Worm (Caenorhabditis elegans): ENCODE results near the gene chca-1.

chca-1 gene

DNA sequence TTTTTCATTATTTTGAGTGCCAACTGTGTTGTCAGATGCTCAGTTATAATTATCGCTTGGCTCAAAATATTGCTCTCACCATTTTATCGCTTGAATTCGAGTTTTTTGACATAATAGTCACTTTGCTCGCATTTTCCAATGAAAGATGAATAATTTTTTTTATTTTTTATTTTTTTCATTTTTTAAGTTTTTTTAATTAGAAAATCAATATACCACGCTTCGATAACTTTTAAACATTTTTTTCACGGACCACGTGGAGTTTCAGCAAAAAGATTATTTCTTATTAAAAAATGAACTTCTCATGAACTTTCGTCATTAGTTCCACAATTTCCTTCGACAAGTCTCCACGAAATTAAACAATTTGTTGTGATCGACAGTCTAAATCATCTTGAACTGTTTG, 36.5 kb upstream of the chca-1 start, which contains the start of gene elt-1:
TSS of gene elt-1 (plus strand) at position 301 of the 400 bp plus-strand sequence.
- TF ChIP-seq ham-2 (GFP tag; optimal IDR thresholded peaks at IDR 0.05), result no peak
- TF ChIP-seq flh-1 (GFP tag; optimal IDR thresholded peaks at IDR 0.05), result no peak
- TF ChIP-seq nhr-28 (tag; optimal IDR thresholded peaks at IDR 0.05), result no peak
- no peak for TF ChIP-seq nhr-76 (tag; optimal IDR thresholded peaks at IDR 0.05)
- TF ChIP-seq lsy-2 (tag; optimal IDR thresholded peaks at IDR 0.05), result no peak
- no peak for TF ChIP-seq elt-1 (tag; optimal IDR thresholded peaks at IDR 0.05; ENCODE audit: borderline replicate concordance, insufficient read depth)
- TF ChIP-seq lin-13 (tag; optimal IDR thresholded peaks at IDR 0.05), result no peak
- TF ChIP-seq ceh-39 (tag; optimal IDR thresholded peaks at IDR 0.05), result no peak
- no peak for TF ChIP-seq mep-1 (tag; optimal IDR thresholded peaks at IDR 0.05)
- TF ChIP-seq nhr-12 (tag; optimal IDR thresholded peaks at IDR 0.05), result no peak
- TF ChIP-seq sem-2 (GFP tag; optimal IDR thresholded peaks at IDR 0.05), result no peak
- TF ChIP-seq unc-120 (tag; optimal IDR thresholded peaks at IDR 0.05; ENCODE audit: poor library complexity, severe bottlenecking), result no peak
- TF ChIP-seq cnd-1 (tag; optimal IDR thresholded peaks at IDR 0.05), result no peak
- TF ChIP-seq zip-8 (tag; optimal IDR thresholded peaks at IDR 0.05), result no peak
- TF ChIP-seq blmp-1 (tag; optimal IDR thresholded peaks at IDR 0.05), result no peak
- TF ChIP-seq mls-2 (tag; optimal IDR thresholded peaks at IDR 0.05), result no peak
- TF ChIP-seq nhr-2 (tag; optimal IDR thresholded peaks at IDR 0.05), result no peak
- TF ChIP-seq pha-4 (tag; optimal IDR thresholded peaks at IDR 0.05), result no peak

DNA sequence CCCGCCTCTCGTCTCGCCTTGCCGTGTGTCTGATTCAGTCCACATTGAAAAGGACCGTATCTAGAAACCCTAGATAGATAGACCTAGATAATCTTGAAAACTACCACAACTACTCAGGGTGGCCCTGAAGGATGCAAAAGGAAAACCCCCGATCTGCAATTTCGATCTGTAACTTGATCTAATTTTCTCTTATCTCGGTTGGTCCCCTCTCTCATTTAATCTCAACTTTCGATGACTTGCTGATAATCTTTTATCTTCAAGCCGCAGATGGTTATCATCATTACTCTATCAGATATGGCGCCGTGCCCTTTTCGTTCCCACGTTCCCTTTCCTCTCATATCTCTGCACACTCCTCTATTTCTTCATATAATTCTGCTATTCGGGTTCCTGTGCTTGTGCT, 35.7 kb upstream of the chca-1 start:
- TF ChIP-seq ham-2 (GFP tag; optimal IDR thresholded peaks at IDR 0.05), result peak; percentile 56
- no peak for TF ChIP-seq pha-4 (tag; optimal IDR thresholded peaks at IDR 0.05)
- TF ChIP-seq elt-1 (tag; optimal IDR thresholded peaks at IDR 0.05; ENCODE audit: borderline replicate concordance, insufficient read depth), result peak; percentile 100
- no peak for TF ChIP-seq nhr-28 (tag; optimal IDR thresholded peaks at IDR 0.05)
- no peak for TF ChIP-seq bed-3 (GFP tag; optimal IDR thresholded peaks at IDR 0.05)

DNA sequence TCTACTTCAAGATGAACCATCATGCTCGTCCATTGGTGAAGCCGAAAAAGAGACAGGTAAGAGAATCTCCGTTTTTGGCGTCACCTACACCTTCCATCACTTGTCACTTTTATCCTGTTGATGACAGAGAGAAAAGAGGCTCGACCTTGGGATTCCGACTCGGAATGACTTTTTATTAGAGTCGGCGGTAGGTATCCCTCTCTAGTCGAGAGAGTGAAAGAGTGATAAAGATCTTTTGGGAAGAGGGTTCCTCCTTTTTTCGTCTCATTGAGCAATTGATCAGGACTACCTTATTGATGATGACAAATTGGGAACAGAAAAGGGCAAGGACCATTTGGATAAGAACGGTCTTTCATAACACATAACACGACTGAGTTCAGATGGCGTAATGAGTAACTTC, 33.8 kb upstream of the chca-1 start:
- TF ChIP-seq unc-62 (GFP tag; optimal IDR thresholded peaks at IDR 0.05) (peak; percentile 52), ceh-83 (GFP tag; optimal IDR thresholded peaks at IDR 0.05) (no peak), nhr-2 (tag; optimal IDR thresholded peaks at IDR 0.05) (peak; percentile 18), ham-2 (GFP tag; optimal IDR thresholded peaks at IDR 0.05) (no peak), elt-1 (tag; optimal IDR thresholded peaks at IDR 0.05; ENCODE audit: borderline replicate concordance, insufficient read depth) (peak; percentile 98)

DNA sequence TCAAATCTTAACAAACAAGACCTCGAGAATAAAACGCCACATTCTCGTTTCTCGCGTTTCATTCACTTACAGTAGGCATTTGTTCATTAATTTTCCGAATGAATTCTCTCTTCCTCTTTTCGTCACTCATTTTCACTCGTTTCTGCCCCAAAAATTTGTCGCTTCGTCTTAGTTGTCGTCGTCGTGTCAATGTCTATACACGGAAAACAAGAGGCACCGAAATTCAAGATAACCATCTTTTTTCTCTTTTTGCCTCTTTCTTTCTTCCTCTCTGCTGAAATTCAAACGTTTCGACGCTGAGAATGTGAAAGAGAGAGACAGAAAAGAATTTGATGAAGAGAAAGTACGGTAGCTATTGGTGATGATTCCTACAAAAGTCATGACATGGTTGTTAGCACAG, 33.2 kb upstream of the chca-1 start:
- TF ChIP-seq nhr-76 (tag; optimal IDR thresholded peaks at IDR 0.05) (no peak), elt-1 (tag; optimal IDR thresholded peaks at IDR 0.05; ENCODE audit: borderline replicate concordance, insufficient read depth) (peak; percentile 89)

DNA sequence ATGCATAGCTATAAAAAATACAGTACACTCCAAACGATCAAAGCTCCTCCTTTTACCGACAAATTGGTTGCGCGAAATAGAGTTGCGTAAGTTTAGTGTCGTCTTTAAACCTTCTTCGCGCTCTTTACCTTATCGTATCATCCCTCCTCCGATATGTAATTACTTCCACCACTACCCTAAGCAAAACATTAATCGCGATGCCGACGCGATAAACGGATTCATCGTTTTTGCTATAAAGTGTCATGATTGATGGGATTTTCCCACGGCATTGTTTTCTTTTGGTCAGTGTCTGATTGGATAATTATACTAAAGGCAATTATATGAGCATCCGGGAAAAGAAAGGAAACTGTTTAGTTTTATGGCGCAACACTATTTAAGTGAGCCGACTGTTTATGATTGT, 32.4 kb upstream of the chca-1 start:
- peak; percentile 27 for TF ChIP-seq nhr-2 (tag; optimal IDR thresholded peaks at IDR 0.05)
- TF ChIP-seq unc-62 (GFP tag; optimal IDR thresholded peaks at IDR 0.05), result peak; percentile 9
- TF ChIP-seq ceh-43 (GFP tag; optimal IDR thresholded peaks at IDR 0.05), result peak; percentile 30
- TF ChIP-seq mep-1 (tag; optimal IDR thresholded peaks at IDR 0.05), result no peak
- no peak for TF ChIP-seq sem-2 (GFP tag; optimal IDR thresholded peaks at IDR 0.05)
- no peak for TF ChIP-seq ceh-83 (GFP tag; optimal IDR thresholded peaks at IDR 0.05)
- no peak for TF ChIP-seq snpc-4 (tag; optimal IDR thresholded peaks at IDR 0.05)
- TF ChIP-seq elt-1 (tag; optimal IDR thresholded peaks at IDR 0.05; ENCODE audit: borderline replicate concordance, insufficient read depth), result peak; percentile 99
- no peak for TF ChIP-seq bed-3 (GFP tag; optimal IDR thresholded peaks at IDR 0.05)
- no peak for TF ChIP-seq ztf-11 (tag; optimal IDR thresholded peaks at IDR 0.05)
- no peak for TF ChIP-seq hlh-1 (tag; optimal IDR thresholded peaks at IDR 0.05)
- TF ChIP-seq ham-2 (GFP tag; optimal IDR thresholded peaks at IDR 0.05), result no peak

DNA sequence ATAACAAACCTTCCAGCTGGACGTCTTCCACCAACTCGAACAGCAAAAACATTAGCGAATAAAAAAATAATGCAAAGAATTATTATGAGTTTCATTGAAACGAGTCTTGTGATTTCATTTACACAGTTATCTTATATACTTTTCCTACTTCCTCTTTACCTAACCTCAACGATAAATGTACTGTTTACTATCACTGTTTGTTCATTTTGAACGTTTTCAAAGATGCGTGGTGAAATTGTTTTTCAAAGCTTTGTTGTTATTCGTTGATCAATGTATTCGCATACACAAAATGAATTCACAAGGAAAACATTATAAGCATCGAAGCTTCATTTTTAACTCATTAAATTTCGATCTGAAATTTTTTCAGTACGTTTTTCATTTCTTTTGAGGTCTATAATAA, 28.9 kb upstream of the chca-1 start, which contains the start of gene W09C2.7:
TSS of gene W09C2.7 (minus strand) at position 101 of the 400 bp plus-strand sequence.
- TF ChIP-seq bed-3 (GFP tag; optimal IDR thresholded peaks at IDR 0.05) (no peak), nhr-12 (tag; optimal IDR thresholded peaks at IDR 0.05) (no peak), mls-2 (tag; optimal IDR thresholded peaks at IDR 0.05) (no peak)

DNA sequence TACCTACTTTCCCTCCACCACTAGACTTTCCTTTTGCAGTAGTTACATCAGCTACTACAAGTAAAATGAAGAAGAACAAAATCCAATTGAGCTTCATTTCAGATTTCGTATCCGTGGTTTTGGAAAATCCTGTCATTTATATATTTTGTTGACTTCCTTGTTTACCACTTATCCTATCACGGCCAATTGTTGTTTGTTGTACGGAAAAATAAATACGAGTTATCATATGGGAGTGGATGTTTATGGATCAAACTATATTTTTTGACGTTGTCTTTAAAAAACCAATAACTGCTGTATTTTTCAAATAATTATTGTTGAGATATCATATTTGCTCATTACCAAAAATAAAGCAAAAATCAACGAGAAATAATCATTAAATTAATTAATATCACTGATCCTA, 27.9 kb upstream of the chca-1 start, which contains the start of gene W09C2.9:
TSS of gene W09C2.9 (minus strand) at position 101 of the 400 bp plus-strand sequence.
- TF ChIP-seq hlh-1 (tag; optimal IDR thresholded peaks at IDR 0.05) (no peak), blmp-1 (tag; optimal IDR thresholded peaks at IDR 0.05) (no peak), drap-1 (GFP tag; optimal IDR thresholded peaks at IDR 0.05) (no peak), ztf-11 (tag; optimal IDR thresholded peaks at IDR 0.05) (no peak), tbx-8 (GFP tag; optimal IDR thresholded peaks at IDR 0.05) (no peak), elt-3 (tag; optimal IDR thresholded peaks at IDR 0.05) (no peak), pha-4 (tag; optimal IDR thresholded peaks at IDR 0.05) (no peak), mab-5 (tag; optimal IDR thresholded peaks at IDR 0.05) (no peak), ceh-43 (GFP tag; optimal IDR thresholded peaks at IDR 0.05) (no peak), nhr-28 (tag; optimal IDR thresholded peaks at IDR 0.05) (no peak), elt-1 (tag; optimal IDR thresholded peaks at IDR 0.05; ENCODE audit: borderline replicate concordance, insufficient read depth) (no peak), bed-3 (GFP tag; optimal IDR thresholded peaks at IDR 0.05) (no peak), unc-39 (tag; optimal IDR thresholded peaks at IDR 0.05) (no peak), flh-1 (GFP tag; optimal IDR thresholded peaks at IDR 0.05) (no peak), ham-2 (GFP tag; optimal IDR thresholded peaks at IDR 0.05) (no peak), snpc-4 (tag; optimal IDR thresholded peaks at IDR 0.05) (no peak), cnd-1 (tag; optimal IDR thresholded peaks at IDR 0.05) (no peak), sem-2 (GFP tag; optimal IDR thresholded peaks at IDR 0.05) (no peak)
